Fruit fly (Drosophila melanogaster) whole organism, embryonic: ENCODE results near the gene dgt2.

Experiments used
- Adf1 ChIP-seq: fragments of 200-800 bp; sonication (Bioruptor generic); IDR thresholded peaks from 2 replicates; pipeline ENCODE4 v1.3.6; 2022; ENCODE audit warnings: missing biosample characterization, missing genetic modification characterization
- CG10431 ChIP-seq: fragments of 200-800 bp; sonication (Bioruptor generic); optimal IDR thresholded peaks from 3 replicates; lab custom pipeline; 2018; ENCODE audit warnings: missing biosample characterization, mild to moderate bottlenecking, missing genetic modification characterization
- CG11398 ChIP-seq: fragments of 200-800 bp; sonication (Bioruptor generic); optimal IDR thresholded peaks from 2 replicates; lab custom pipeline; 2016; ENCODE audit warnings: missing biosample characterization, missing genetic modification characterization
- CG11456 ChIP-seq: fragments of 200-800 bp; sonication (Bioruptor generic); IDR thresholded peaks from 3 replicates; pipeline ENCODE4 v1.3.6; 2022; ENCODE audit warnings: missing biosample characterization, missing genetic modification characterization
- CG11560 ChIP-seq: fragments of 200-800 bp; sonication (Bioruptor generic); IDR thresholded peaks from 3 replicates; pipeline ENCODE4 v1.3.6; 2022; ENCODE audit warnings: missing biosample characterization, missing genetic modification characterization
- CG11695 ChIP-seq: fragments of 200-800 bp; sonication (Bioruptor generic); IDR thresholded peaks from 3 replicates; pipeline ENCODE4 v1.3.6; 2022; ENCODE audit warnings: missing biosample characterization, missing genetic modification characterization
- CG13424 ChIP-seq: fragments of 200-800 bp; sonication (Bioruptor generic); optimal IDR thresholded peaks from 2 replicates; lab custom pipeline; 2019; ENCODE audit warnings: missing biosample characterization, mild to moderate bottlenecking, missing genetic modification characterization, moderate library complexity
- CG14965 ChIP-seq: fragments of 200-800 bp; sonication (Bioruptor generic); optimal IDR thresholded peaks from 2 replicates; lab custom pipeline; 2016; ENCODE audit warnings: missing biosample characterization, missing genetic modification characterization, borderline replicate concordance
- CG1602 ChIP-seq: fragments of 200-800 bp; sonication (Bioruptor generic); optimal IDR thresholded peaks from 3 replicates; lab custom pipeline; 2016; ENCODE audit warnings: missing biosample characterization, missing genetic modification characterization
- CG18619 ChIP-seq: fragments of 200-800 bp; sonication (Bioruptor generic); optimal IDR thresholded peaks from 3 replicates; lab custom pipeline; 2017; ENCODE audit warnings: missing biosample characterization, mild to moderate bottlenecking, missing genetic modification characterization
- CG2116 ChIP-seq: fragments of 200-800 bp; sonication (Bioruptor generic); optimal IDR thresholded peaks from 3 replicates; lab custom pipeline; 2018; ENCODE audit warnings: missing biosample characterization, mild to moderate bottlenecking, missing genetic modification characterization
- CG30020 ChIP-seq: fragments of 200-800 bp; optimal IDR thresholded peaks from 2 replicates; lab custom pipeline; 2019; ENCODE audit warnings: missing biosample characterization, mild to moderate bottlenecking, missing genetic modification characterization, moderate library complexity
- CG33557 ChIP-seq: fragments of 200-800 bp; sonication (Bioruptor generic); optimal IDR thresholded peaks from 2 replicates; lab custom pipeline; 2019; ENCODE audit warnings: missing biosample characterization, mild to moderate bottlenecking, missing genetic modification characterization, moderate library complexity
- CG3847 ChIP-seq: fragments of 200-800 bp; sonication (Bioruptor generic); IDR thresholded peaks from 2 replicates; pipeline ENCODE4 v1.3.6; 2022; ENCODE audit warnings: missing biosample characterization, missing genetic modification characterization
- CG4328 ChIP-seq: fragments of 200-800 bp; sonication (Bioruptor generic); optimal IDR thresholded peaks from 3 replicates; lab custom pipeline; 2017; ENCODE audit warnings: missing biosample characterization, missing genetic modification reagents, missing genetic modification characterization
- CG4820 ChIP-seq: fragments of 200-800 bp; sonication (Bioruptor generic); optimal IDR thresholded peaks from 3 replicates; lab custom pipeline; 2016; ENCODE audit warnings: missing biosample characterization, missing genetic modification characterization
- CG6765 ChIP-seq: fragments of 200-800 bp; sonication (Bioruptor generic); optimal IDR thresholded peaks from 3 replicates; lab custom pipeline; 2017; ENCODE audit warnings: missing biosample characterization, mild to moderate bottlenecking, missing genetic modification characterization
- CG6791 ChIP-seq: fragments of 200-800 bp; sonication (Bioruptor generic); IDR thresholded peaks from 3 replicates; pipeline ENCODE4 v1.3.6; 2022; ENCODE audit warnings: missing biosample characterization, missing genetic modification characterization; ENCODE audit not compliant: partially characterized antibody
- CG7786 ChIP-seq: fragments of 200-800 bp; sonication (Bioruptor generic); optimal IDR thresholded peaks from 2 replicates; lab custom pipeline; 2016; ENCODE audit warnings: missing biosample characterization, missing genetic modification characterization
- CG9932 ChIP-seq: fragments of 200-800 bp; sonication (Bioruptor generic); IDR thresholded peaks from 2 replicates; pipeline ENCODE4 v1.3.6; 2022; ENCODE audit warnings: missing biosample characterization, missing genetic modification characterization
- CoRest ChIP-seq: fragments of 200-800 bp; sonication (Bioruptor generic); optimal IDR thresholded peaks from 3 replicates; lab custom pipeline; 2018; ENCODE audit warnings: missing biosample characterization, mild to moderate bottlenecking, missing genetic modification characterization, moderate library complexity
- E2f2 ChIP-seq: fragments of 200-800 bp; sonication (Bioruptor generic); IDR thresholded peaks from 2 replicates; pipeline ENCODE4 v1.3.6; 2022; ENCODE audit warnings: missing biosample characterization, missing genetic modification characterization
- H15 ChIP-seq: fragments of 200-800 bp; sonication (Bioruptor generic); IDR thresholded peaks from 3 replicates; pipeline ENCODE4 v1.3.6; 2022; ENCODE audit warnings: missing biosample characterization, missing genetic modification characterization
- HLH3B ChIP-seq: fragments of 200-800 bp; sonication (Bioruptor generic); IDR thresholded peaks from 2 replicates; pipeline ENCODE4 v1.3.6; 2022; ENCODE audit warnings: missing biosample characterization, missing genetic modification characterization
- HmgD ChIP-seq: fragments of 200-800 bp; sonication (Bioruptor generic); optimal IDR thresholded peaks from 3 replicates; lab custom pipeline; 2016; ENCODE audit warnings: missing biosample characterization, missing genetic modification characterization
- HmgZ ChIP-seq: fragments of 200-800 bp; sonication (Bioruptor generic); optimal IDR thresholded peaks from 2 replicates; lab custom pipeline; 2018; ENCODE audit warnings: missing biosample characterization, mild to moderate bottlenecking, missing genetic modification characterization
- Hmx ChIP-seq: fragments of 200-800 bp; sonication (Bioruptor generic); optimal IDR thresholded peaks from 2 replicates; lab custom pipeline; 2016; ENCODE audit warnings: missing biosample characterization, missing genetic modification characterization
- Myb ChIP-seq: fragments of 200-800 bp; sonication (Bioruptor generic); optimal IDR thresholded peaks from 2 replicates; lab custom pipeline; 2016; ENCODE audit warnings: missing biosample characterization, missing genetic modification characterization
- Oaz ChIP-seq: fragments of 200-800 bp; sonication (Bioruptor generic); IDR thresholded peaks from 2 replicates; pipeline ENCODE4 v1.3.6; 2022; ENCODE audit warnings: missing biosample characterization, missing genetic modification characterization
- PHDP ChIP-seq: fragments of 200-800 bp; sonication (Bioruptor generic); optimal IDR thresholded peaks from 3 replicates; lab custom pipeline; 2018; ENCODE audit warnings: missing biosample characterization, mild to moderate bottlenecking, missing genetic modification characterization, moderate library complexity
- amos ChIP-seq: fragments of 200-800 bp; sonication (Bioruptor generic); IDR thresholded peaks from 2 replicates; pipeline ENCODE4 v1.3.6; 2022; ENCODE audit warnings: missing biosample characterization, missing genetic modification characterization; ENCODE audit not compliant: partially characterized antibody
- bbx ChIP-seq: fragments of 200-800 bp; sonication (Bioruptor generic); IDR thresholded peaks from 2 replicates; pipeline ENCODE4 v1.3.6; 2022; ENCODE audit warnings: missing biosample characterization, missing genetic modification characterization; ENCODE audit not compliant: partially characterized antibody
- bcd ChIP-seq: fragments of 200-800 bp; sonication (Bioruptor generic); optimal IDR thresholded peaks from 2 replicates; lab custom pipeline; 2017; ENCODE audit warnings: missing biosample characterization, mild to moderate bottlenecking, missing genetic modification characterization
- btn ChIP-seq: fragments of 200-800 bp; sonication (Bioruptor generic); optimal IDR thresholded peaks from 2 replicates; lab custom pipeline; 2016; ENCODE audit warnings: missing biosample characterization, missing genetic modification characterization
- cad ChIP-seq: fragments of >200 bp; optimal IDR thresholded peaks from 2 replicates; lab custom pipeline; 2017; ENCODE audit warnings: missing biosample characterization, missing genetic modification characterization
- corto ChIP-seq: fragments of 200-800 bp; sonication (Bioruptor generic); optimal IDR thresholded peaks from 2 replicates; lab custom pipeline; 2016; ENCODE audit warnings: missing biosample characterization, mild to moderate bottlenecking, missing genetic modification characterization, moderate library complexity
- crp ChIP-seq, 2 experiments: fragments of 200-800 bp; sonication (Bioruptor generic); optimal IDR thresholded peaks; 2 replicates in 1 of 2; 3 replicates in 1 of 2; lab custom pipeline; 2017; ENCODE audit warnings: missing biosample characterization in 2 of 2, missing genetic modification characterization in 2 of 2, mild to moderate bottlenecking in 1 of 2, moderate library complexity in 1 of 2
- danr ChIP-seq: fragments of 200-800 bp; sonication (Bioruptor generic); IDR thresholded peaks from 2 replicates; pipeline ENCODE4 v1.3.6; 2022; ENCODE audit warnings: missing biosample characterization, missing genetic modification characterization
- dysf ChIP-seq: fragments of 200-800 bp; sonication (Bioruptor generic); IDR thresholded peaks from 3 replicates; pipeline ENCODE4 v1.3.6; 2022; ENCODE audit warnings: missing biosample characterization, missing genetic modification characterization
- esg ChIP-seq: fragments of 200-800 bp; sonication (Bioruptor generic); conservative IDR thresholded peaks from 2 replicates; pipeline ENCODE4 v1.3.6; 2022; ENCODE audit warnings: missing biosample characterization, missing genetic modification characterization
- ewg ChIP-seq: fragments of 200-800 bp; sonication (Bioruptor generic); optimal IDR thresholded peaks from 3 replicates; lab custom pipeline; 2017; ENCODE audit warnings: mild to moderate bottlenecking, missing biosample characterization, missing genetic modification reagents, missing genetic modification characterization
- fd3F ChIP-seq: fragments of 200-800 bp; sonication (Bioruptor generic); optimal IDR thresholded peaks from 2 replicates; lab custom pipeline; 2018; ENCODE audit warnings: missing biosample characterization, mild to moderate bottlenecking, missing genetic modification characterization, moderate library complexity
- ftz-f1 ChIP-seq: fragments of 200-800 bp; sonication (Bioruptor generic); optimal IDR thresholded peaks from 2 replicates; lab custom pipeline; 2016; ENCODE audit warnings: missing biosample characterization, missing genetic modification characterization
- gfzf ChIP-seq: fragments of 200-800 bp; sonication (Bioruptor generic); optimal IDR thresholded peaks from 2 replicates; lab custom pipeline; 2016; ENCODE audit warnings: missing biosample characterization, mild to moderate bottlenecking, missing genetic modification characterization, moderate library complexity
- jigr1 ChIP-seq: fragments of 200-800 bp; sonication (Bioruptor generic); IDR thresholded peaks from 3 replicates; pipeline ENCODE4 v1.3.6; 2022; ENCODE audit warnings: missing biosample characterization, missing genetic modification characterization
- kni ChIP-seq: fragments of 200-800 bp; sonication (Bioruptor generic); optimal IDR thresholded peaks from 3 replicates; lab custom pipeline; 2017; ENCODE audit warnings: mild to moderate bottlenecking, missing biosample characterization, missing genetic modification reagents, missing genetic modification characterization
- nerfin-1 ChIP-seq: fragments of 200-800 bp; sonication (Bioruptor generic); optimal IDR thresholded peaks from 3 replicates; lab custom pipeline; 2019; ENCODE audit warnings: missing biosample characterization, mild to moderate bottlenecking, missing genetic modification characterization, moderate library complexity
- pita ChIP-seq: fragments of 200-800 bp; sonication (Bioruptor generic); optimal IDR thresholded peaks from 2 replicates; lab custom pipeline; 2017; ENCODE audit warnings: missing biosample characterization, mild to moderate bottlenecking, missing genetic modification characterization
- pum ChIP-seq: fragments of 200-800 bp; sonication (Bioruptor generic); optimal IDR thresholded peaks from 2 replicates; lab custom pipeline; 2016; ENCODE audit warnings: missing biosample characterization, missing genetic modification characterization
- rib ChIP-seq: fragments of 200-800 bp; sonication (Bioruptor generic); IDR thresholded peaks from 2 replicates; pipeline ENCODE4 v1.3.6; 2022; ENCODE audit warnings: missing biosample characterization, missing genetic modification characterization
- sim ChIP-seq: fragments of 200-800 bp; sonication (Bioruptor generic); IDR thresholded peaks from 2 replicates; pipeline ENCODE4 v1.3.6; 2022; ENCODE audit warnings: missing biosample characterization, missing genetic modification characterization
- trem ChIP-seq: fragments of 200-800 bp; optimal IDR thresholded peaks from 3 replicates; lab custom pipeline; 2019; ENCODE audit warnings: missing biosample characterization, mild to moderate bottlenecking, missing genetic modification characterization, moderate library complexity

dgt2 gene

DNA sequence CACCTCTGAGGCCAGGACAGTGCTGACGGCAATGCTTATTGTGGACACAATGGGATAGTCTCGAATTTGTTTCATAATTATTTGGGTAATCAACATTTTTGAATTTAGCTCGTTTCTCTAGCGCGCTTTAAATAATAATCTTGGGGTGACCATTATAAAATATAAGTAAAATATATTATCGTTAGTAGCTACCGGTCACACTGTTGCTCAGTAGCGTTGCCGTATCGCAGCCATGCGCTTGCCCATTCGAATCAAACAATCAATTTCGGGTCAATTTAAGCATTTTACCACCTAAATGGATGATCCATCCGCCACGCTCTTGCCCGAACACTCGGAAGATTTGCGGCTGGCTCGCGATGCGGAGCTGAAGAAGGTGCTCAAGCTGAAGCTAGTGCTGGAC lies at the start of gene dgt2, which contains the start of gene zuc (continued):
- no peak for TF ChIP-seq CG11398 (GFP tag; lab: Kevin White, UChicago)
- TF ChIP-seq Hmx, result no peak
- peak; percentile 67 for TF ChIP-seq gfzf (GFP tag; lab: Kevin White, UChicago)
- no peak for TF ChIP-seq CG11456 (GFP tag; lab: Robert Waterston, UW)
- peak; percentile 27 for TF ChIP-seq CoRest (tag; lab: Kevin White, UChicago)
- TF ChIP-seq btn (GFP tag; lab: Kevin White, UChicago), result no peak
- no peak for TF ChIP-seq rib (GFP tag; lab: Robert Waterston, UW)
- TF ChIP-seq CG4328, result no peak
- no peak for TF ChIP-seq dysf
- TF ChIP-seq kni (GFP tag; lab: Kevin White, UChicago), result no peak
- no peak for TF ChIP-seq CG6765 (GFP tag; lab: Kevin White, UChicago)
- no peak for TF ChIP-seq CG1602 (GFP tag; lab: Kevin White, UChicago)
- TF ChIP-seq Adf1 (GFP tag; lab: Robert Waterston, UW), result no peak
- TF ChIP-seq corto (GFP tag; lab: Kevin White, UChicago), result no peak
- TF ChIP-seq CG3847, result peak; percentile 36; the same call in 1 of the 2 replicates
- peak; percentile 28 for TF ChIP-seq HmgZ
- peak; percentile 52; the same call in 1 of the 3 replicates for TF ChIP-seq CG6791 (GFP tag; lab: Robert Waterston, UW)
- no peak for TF ChIP-seq H15 (GFP tag; lab: Robert Waterston, UW)
- no peak for TF ChIP-seq HLH3B
- TF ChIP-seq ewg (GFP tag; lab: Kevin White, UChicago), result peak; percentile 75
- TF ChIP-seq ftz-f1, result no peak
- TF ChIP-seq CG13424 (tag; lab: Kevin White, UChicago), result no peak
- no peak for TF ChIP-seq pum
- TF ChIP-seq CG11560 (tag; lab: Robert Waterston, UW), result no peak
- no peak for TF ChIP-seq CG33557 (GFP tag; lab: Kevin White, UChicago)
- no peak for TF ChIP-seq PHDP (tag; lab: Kevin White, UChicago)
- TF ChIP-seq bcd (GFP tag; lab: Kevin White, UChicago), result no peak
- TF ChIP-seq CG7786 (GFP tag; lab: Kevin White, UChicago), result no peak
- no peak for TF ChIP-seq nerfin-1 (tag; lab: Kevin White, UChicago)
- no peak for TF ChIP-seq CG4820
- TF ChIP-seq cad (GFP tag; lab: Kevin White, UChicago), result no peak
- no peak for TF ChIP-seq esg (GFP tag; lab: Robert Waterston, UW)
- no peak for TF ChIP-seq pita
- no peak for TF ChIP-seq CG14965
- no peak for TF ChIP-seq CG30020 (tag; lab: Kevin White, UChicago)
- TF ChIP-seq CG18619 (GFP tag; lab: Kevin White, UChicago), result no peak
- TF ChIP-seq danr (GFP tag; lab: Robert Waterston, UW), result no peak
- peak; percentile 11 for TF ChIP-seq Myb (GFP tag; lab: Kevin White, UChicago)
- TF ChIP-seq trem (tag; lab: Kevin White, UChicago), result peak; percentile 64
- TF ChIP-seq bbx (GFP tag; lab: Robert Waterston, UW), result peak; percentile 44; the same call in 1 of the 2 replicates
- no peak for TF ChIP-seq jigr1 (GFP tag; lab: Robert Waterston, UW)
- no peak for TF ChIP-seq Oaz (GFP tag; lab: Robert Waterston, UW)
- TF ChIP-seq CG10431 (GFP tag; lab: Kevin White, UChicago), result no peak
- peak; percentile 35; the same call in 1 of the 2 replicates for TF ChIP-seq amos
- no peak for TF ChIP-seq CG9932 (GFP tag; lab: Robert Waterston, UW)
- peak; percentile 21 for TF ChIP-seq CG2116 (GFP tag; lab: Kevin White, UChicago)
- TF ChIP-seq E2f2 (GFP tag; lab: Robert Waterston, UW), result peak; percentile 92
- no peak for TF ChIP-seq fd3F (GFP tag; lab: Kevin White, UChicago)
- no peak for TF ChIP-seq HmgD
- no peak for TF ChIP-seq crp (GFP tag; optimal IDR thresholded peaks at IDR 0.05; lab: Kevin White, UChicago)
- TF ChIP-seq CG11695, result no peak
- no peak for TF ChIP-seq sim (GFP tag; lab: Robert Waterston, UW)
